Fruit fly (Drosophila melanogaster): ENCODE measurements around the gene S-Lap3.

S-Lap3 gene

DNA sequence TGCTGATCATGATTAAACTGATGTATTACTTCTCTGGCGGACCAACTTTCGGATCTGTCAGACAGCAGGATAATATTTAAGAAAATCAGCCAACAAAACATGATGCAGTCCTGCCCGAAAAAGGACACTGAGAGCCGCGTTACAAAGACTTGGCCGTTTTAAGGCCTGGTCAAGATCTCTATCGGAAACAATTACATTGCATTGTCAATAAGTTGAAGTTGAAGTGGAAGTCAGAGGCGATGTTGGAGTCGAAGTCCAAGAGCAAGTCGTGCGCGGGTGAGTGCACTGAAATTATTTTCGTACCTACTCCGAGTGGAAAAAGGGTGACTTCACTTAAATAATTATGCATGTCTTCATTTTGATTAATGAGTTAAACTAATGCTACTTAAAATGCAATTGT lies 31.0 kb upstream of the S-Lap3 start, which contains the start of gene Ir67c (continued):
- TF ChIP-seq gem (tag; optimal IDR thresholded peaks at IDR 0.05) (peak; percentile 14), CG2712 (tag; optimal IDR thresholded peaks at IDR 0.05) (peak; percentile 12), bab2 (GFP tag; optimal IDR thresholded peaks at IDR 0.05) (no peak), CG11504 (tag; optimal IDR thresholded peaks at IDR 0.05) (peak; percentile 14), nom (GFP tag; optimal IDR thresholded peaks at IDR 0.05) (no peak), insv (GFP tag; optimal IDR thresholded peaks at IDR 0.05) (no peak), cad (GFP tag; optimal IDR thresholded peaks at IDR 0.05) (no peak), CG10654 (GFP tag; optimal IDR thresholded peaks at IDR 0.05) (no peak), Sox100B (GFP tag; optimal IDR thresholded peaks at IDR 0.05) (no peak), stwl (tag; optimal IDR thresholded peaks at IDR 0.05) (no peak), CG15514 (GFP tag; optimal IDR thresholded peaks at IDR 0.05) (no peak), CG12942 (GFP tag; optimal IDR thresholded peaks at IDR 0.05) (no peak)

DNA sequence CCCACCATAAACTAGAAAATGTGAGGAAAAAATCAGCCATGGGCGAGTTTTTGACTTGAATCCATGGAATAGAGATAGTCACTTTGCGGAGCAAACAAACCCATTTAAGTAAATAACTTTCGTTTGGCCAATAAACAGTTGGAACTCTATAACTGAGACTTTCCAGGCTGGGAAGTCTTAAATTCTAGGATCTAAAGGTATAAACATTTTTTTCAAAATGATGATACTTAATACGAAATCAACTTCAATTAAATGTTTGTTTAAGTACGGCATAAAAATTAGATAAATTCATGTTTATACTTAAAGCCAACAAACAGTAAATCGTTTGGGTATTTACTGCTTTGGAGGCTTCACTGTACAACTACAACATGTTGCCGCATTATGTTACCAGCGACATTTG lies 25.1 kb upstream of the S-Lap3 start:
- TF ChIP-seq grau (tag; optimal IDR thresholded peaks at IDR 0.05) = peak; percentile 28
- TF ChIP-seq caup (GFP tag; optimal IDR thresholded peaks at IDR 0.05; ENCODE audit: severe bottlenecking) = no peak
- TF ChIP-seq CG11504 (tag; optimal IDR thresholded peaks at IDR 0.05) = peak; percentile 60
- TF ChIP-seq Drgx (GFP tag; IDR thresholded peaks at IDR 0.05) = peak; percentile 11; the same call in 1 of the 2 replicates

DNA sequence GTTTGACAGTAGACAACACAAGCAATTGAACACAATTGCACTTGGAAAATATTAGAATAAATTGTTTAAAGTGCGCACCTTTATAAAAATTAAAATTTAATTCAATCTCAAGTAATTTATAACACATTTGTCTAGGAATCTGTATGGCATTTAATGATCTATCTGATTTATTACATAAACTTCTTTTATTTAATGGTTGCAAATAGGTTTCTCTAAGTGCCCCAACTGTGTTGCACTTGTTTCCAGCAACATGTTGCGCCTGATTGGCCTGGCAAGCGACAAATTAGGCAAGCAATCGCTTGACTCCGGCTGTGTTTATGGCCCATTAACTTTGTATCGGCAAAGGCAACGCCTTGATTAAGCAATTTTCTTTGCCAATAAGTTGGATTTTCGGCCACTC lies 24.5 kb upstream of the S-Lap3 start:
- TF ChIP-seq esg (GFP tag; conservative IDR thresholded peaks at IDR 0.05) (no peak), CG8388 (GFP tag; optimal IDR thresholded peaks at IDR 0.05) (no peak), CG6175 (GFP tag; IDR thresholded peaks at IDR 0.05) (no peak), p53 (GFP tag; optimal IDR thresholded peaks at IDR 0.05) (no peak), Drgx (GFP tag; IDR thresholded peaks at IDR 0.05) (peak; percentile 44; the same call in 1 of the 2 replicates), CG2712 (tag; optimal IDR thresholded peaks at IDR 0.05) (no peak), seq (GFP tag; IDR thresholded peaks at IDR 0.05) (no peak), CG11504 (tag; optimal IDR thresholded peaks at IDR 0.05) (peak; percentile 57), CG10565 (GFP tag; optimal IDR thresholded peaks at IDR 0.05) (no peak), NC2α (GFP tag; optimal IDR thresholded peaks at IDR 0.05) (no peak), CG15269 (tag; optimal IDR thresholded peaks at IDR 0.05) (no peak), lbe (GFP tag; optimal IDR thresholded peaks at IDR 0.05) (no peak), hkb (optimal IDR thresholded peaks at IDR 0.05) (no peak), hkb (GFP tag; IDR thresholded peaks at IDR 0.05) (no peak), row (GFP tag; IDR thresholded peaks at IDR 0.05) (no peak)

DNA sequence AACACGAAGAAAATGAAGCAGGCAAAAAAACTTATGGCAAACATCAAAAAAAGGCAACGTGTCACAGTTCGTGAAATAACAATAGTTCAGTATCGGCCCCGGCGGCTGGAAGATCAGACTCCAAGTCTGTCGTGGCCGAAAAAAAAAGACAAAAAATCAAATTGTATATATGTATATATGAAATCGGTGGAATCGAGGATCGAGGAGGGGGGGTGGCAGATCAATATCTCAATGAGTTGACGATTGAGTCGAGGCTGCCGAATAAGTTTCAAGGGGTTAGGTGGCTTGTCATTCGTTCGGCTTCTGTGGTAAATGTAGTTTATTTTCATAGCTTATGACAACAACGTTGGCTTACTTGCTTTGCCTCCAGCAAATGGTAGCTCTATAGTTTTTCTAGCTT lies 22.5 kb upstream of the S-Lap3 start:
- TF ChIP-seq Dek (tag; optimal IDR thresholded peaks at IDR 0.05) (no peak), Doc2 (GFP tag; IDR thresholded peaks at IDR 0.05) (no peak), sqz (GFP tag; optimal IDR thresholded peaks at IDR 0.05) (peak; percentile 15), Sox100B (GFP tag; optimal IDR thresholded peaks at IDR 0.05) (no peak), CG17912 (GFP tag; optimal IDR thresholded peaks at IDR 0.05) (no peak), ac (GFP tag; optimal IDR thresholded peaks at IDR 0.05) (no peak), nom (GFP tag; optimal IDR thresholded peaks at IDR 0.05) (no peak), eve (GFP tag; optimal IDR thresholded peaks at IDR 0.05) (no peak), CG7928 (GFP tag; optimal IDR thresholded peaks at IDR 0.05) (no peak), zfh1 (GFP tag; IDR thresholded peaks at IDR 0.05) (no peak), CG17829 (tag; optimal IDR thresholded peaks at IDR 0.05) (no peak), onecut (GFP tag; IDR thresholded peaks at IDR 0.05) (peak; percentile 44; the same call in 1 of the 2 replicates), hkb (optimal IDR thresholded peaks at IDR 0.05) (no peak), hkb (GFP tag; IDR thresholded peaks at IDR 0.05) (no peak), Tbp (GFP tag; optimal IDR thresholded peaks at IDR 0.05) (no peak), jumu (GFP tag; optimal IDR thresholded peaks at IDR 0.05) (no peak), nerfin-1 (tag; optimal IDR thresholded peaks at IDR 0.05) (no peak), Ptx1 (GFP tag; IDR thresholded peaks at IDR 0.05) (no peak), CG2678 (tag; optimal IDR thresholded peaks at IDR 0.05) (no peak), CG3065 (GFP tag; optimal IDR thresholded peaks at IDR 0.05) (no peak), D19B (GFP tag; optimal IDR thresholded peaks at IDR 0.05) (no peak), CG7357 (GFP tag; IDR thresholded peaks at IDR 0.05) (no peak), h (optimal IDR thresholded peaks at IDR 0.05) (no peak), gcm (GFP tag; optimal IDR thresholded peaks at IDR 0.05) (no peak), CG4730 (GFP tag; IDR thresholded peaks at IDR 0.05) (no peak)
